Worm (Caenorhabditis elegans): ENCODE measurements around the gene fbxa-54.

- TF ChIP-seq F13H6.1 (tag; optimal IDR thresholded peaks at IDR 0.05): no peak
- no peak for TF ChIP-seq fkh-6 (tag; optimal IDR thresholded peaks at IDR 0.05)
- TF ChIP-seq odd-2 (tag; optimal IDR thresholded peaks at IDR 0.05): no peak
- TF ChIP-seq ceh-30 (tag; optimal IDR thresholded peaks at IDR 0.05): no peak
- TF ChIP-seq ama-1 (optimal IDR thresholded peaks at IDR 0.05): no peak
Measured at ce11 chrIII:989558-989957, 33.4 kb downstream of the fbxa-54 start.
